Worm (Caenorhabditis elegans): ENCODE measurements around the gene ccm-2.

- TF ChIP-seq him-1 (tag; optimal IDR thresholded peaks at IDR 0.05) = no peak
- TF ChIP-seq dpl-1 (GFP tag; optimal IDR thresholded peaks at IDR 0.05) = no peak
- TF ChIP-seq madf-6 (GFP tag; IDR thresholded peaks at IDR 0.05) = no peak
- TF ChIP-seq F52B5.7 (tag; optimal IDR thresholded peaks at IDR 0.05) = no peak
Measured at ce11 chrIV:1833115-1833514, 1.3 kb upstream of the ccm-2 start.

Data from whole organism, young adult.